Fruit fly (Drosophila melanogaster): ENCODE results near the gene plh.

The plh gene

dm6 chr3R:4992227-4992737 lies 18.5 kb downstream of the plh start (continued):
- TF ChIP-seq Atf3 (GFP tag; optimal IDR thresholded peaks at IDR 0.05) (peak; percentile 11), kay (GFP tag; optimal IDR thresholded peaks at IDR 0.05) (peak; percentile 89), zen2 (GFP tag; IDR thresholded peaks at IDR 0.05; ENCODE audit: partially characterized antibody) (no peak), bcd (GFP tag; optimal IDR thresholded peaks at IDR 0.05) (peak; percentile 25), GATAe (GFP tag; conservative IDR thresholded peaks at IDR 0.05) (peak; percentile 29; the same call in 1 of the 2 replicates), CG6683 (GFP tag; optimal IDR thresholded peaks at IDR 0.05) (no peak), CG13894 (tag; optimal IDR thresholded peaks at IDR 0.05) (peak; percentile 4), CG1233 (GFP tag; optimal IDR thresholded peaks at IDR 0.05) (peak; percentile 63), Drgx (GFP tag; IDR thresholded peaks at IDR 0.05) (no peak), HHEX (GFP tag; optimal IDR thresholded peaks at IDR 0.05) (peak; percentile 19), H2.0 (GFP tag; IDR thresholded peaks at IDR 0.05) (0 out of 2 replicates have a peak, but pooled peaks have one; percentile 10), CG11560 (tag; IDR thresholded peaks at IDR 0.05) (no peak), insv (GFP tag; optimal IDR thresholded peaks at IDR 0.05) (no peak), Mad (GFP tag; optimal IDR thresholded peaks at IDR 0.05) (peak; percentile 28), Sry-β (GFP tag; optimal IDR thresholded peaks at IDR 0.05) (no peak), CG18476 (GFP tag; optimal IDR thresholded peaks at IDR 0.05) (no peak), onecut (GFP tag; IDR thresholded peaks at IDR 0.05) (0 out of 2 replicates have a peak, but pooled peaks have one; percentile 38), hbn (GFP tag; IDR thresholded peaks at IDR 0.05; ENCODE audit: partially characterized antibody) (no peak), aop (GFP tag; IDR thresholded peaks at IDR 0.05) (peak; percentile 25; the same call in 1 of the 2 replicates), zfh1 (GFP tag; IDR thresholded peaks at IDR 0.05) (peak; percentile 60; the same call in 1 of the 3 replicates), tap (tag; optimal IDR thresholded peaks at IDR 0.05) (peak; percentile 0), CG7963 (GFP tag; IDR thresholded peaks at IDR 0.05; ENCODE audit: partially characterized antibody) (no peak), CG7271 (tag; optimal IDR thresholded peaks at IDR 0.05) (no peak), CG15073 (GFP tag; optimal IDR thresholded peaks at IDR 0.05) (no peak), btn (GFP tag; optimal IDR thresholded peaks at IDR 0.05) (peak; percentile 13), dmrt11E (tag; optimal IDR thresholded peaks at IDR 0.05) (peak; percentile 64), kni (GFP tag; optimal IDR thresholded peaks at IDR 0.05) (peak; percentile 97), CG34422 (GFP tag; IDR thresholded peaks at IDR 0.05) (peak; percentile 11; the same call in 1 of the 3 replicates), cad (GFP tag; optimal IDR thresholded peaks at IDR 0.05) (peak; percentile 63), Med (GFP tag) (peak; percentile 84), chif (GFP tag; optimal IDR thresholded peaks at IDR 0.05) (peak; percentile 6 to 32), lab (GFP tag; optimal IDR thresholded peaks at IDR 0.05) (peak; percentile 44), chinmo (GFP tag; IDR thresholded peaks at IDR 0.05; ENCODE audit: partially characterized antibody) (0 out of 4 replicates have a peak, but pooled peaks have one; percentile 49), chm (GFP tag; IDR thresholded peaks at IDR 0.05) (no peak; the same call in 1 of the 2 replicates), CG15269 (tag; optimal IDR thresholded peaks at IDR 0.05) (peak; percentile 52), Mes4 (GFP tag; optimal IDR thresholded peaks at IDR 0.05) (peak; percentile 40), Usf (GFP tag; optimal IDR thresholded peaks at IDR 0.05) (no peak), Meics (GFP tag; optimal IDR thresholded peaks at IDR 0.05) (peak; percentile 12), vvl (GFP tag; IDR thresholded peaks at IDR 0.05) (peak; percentile 73), run (tag; optimal IDR thresholded peaks at IDR 0.05) (peak; percentile 56), jing (GFP tag; optimal IDR thresholded peaks at IDR 0.05) (no peak), gcm2 (GFP tag; optimal IDR thresholded peaks at IDR 0.05) (no peak), CG30431 (GFP tag; optimal IDR thresholded peaks at IDR 0.05) (peak; percentile 45), Dad (GFP tag; optimal IDR thresholded peaks at IDR 0.05) (peak; percentile 13), gcm (GFP tag; optimal IDR thresholded peaks at IDR 0.05) (peak; percentile 98), sob (GFP tag; IDR thresholded peaks at IDR 0.05) (0 out of 2 replicates have a peak, but pooled peaks have one; percentile 33), CG11504 (tag; optimal IDR thresholded peaks at IDR 0.05) (peak; percentile 41), Deaf1 (tag; optimal IDR thresholded peaks at IDR 0.05) (peak; percentile 26), Nf-YA (GFP tag; IDR thresholded peaks at IDR 0.05) (0 out of 2 replicates have a peak, but pooled peaks have one; percentile 30), CG13123 (GFP tag; optimal IDR thresholded peaks at IDR 0.05) (no peak)
